Comparison of ENCODE assay signal across 3 worm cellular contexts in the genomic region with DNA sequence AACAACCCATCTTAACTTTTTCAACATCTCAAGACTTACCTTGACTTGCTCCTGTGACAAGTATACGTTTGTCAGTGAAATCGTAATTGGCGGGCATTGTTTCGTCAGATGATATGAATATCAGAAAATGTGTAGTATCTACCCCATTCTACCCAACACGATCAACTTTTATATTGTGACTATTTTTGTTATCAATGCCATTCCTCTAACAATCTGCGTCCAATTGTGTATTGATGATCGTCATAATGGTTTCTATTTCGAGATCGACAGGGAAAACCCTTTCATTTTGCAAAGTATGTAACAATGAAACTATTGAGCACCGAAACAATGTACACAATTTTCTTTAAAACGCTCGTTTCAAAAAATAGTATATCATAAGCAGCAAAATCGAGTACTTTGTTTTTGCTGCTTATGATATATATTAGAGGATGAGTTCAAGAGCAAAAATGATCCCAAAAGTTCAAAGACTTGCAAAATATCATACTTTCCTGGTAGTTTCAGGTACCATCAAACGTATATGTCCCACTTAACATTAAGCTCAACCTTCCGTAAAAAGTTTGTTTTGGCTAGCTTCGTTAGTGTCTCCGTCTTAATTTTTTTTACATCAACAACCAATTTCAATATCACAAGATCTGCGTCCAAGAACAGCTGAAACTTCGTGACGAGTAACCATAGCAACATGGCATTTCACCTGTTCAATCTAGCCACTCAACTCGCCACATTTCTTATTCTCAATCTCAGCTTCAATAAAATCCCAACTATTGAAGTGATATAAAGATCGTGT.
A peak's percentile ranks its signal among the peaks of the same experiment; 100 is the strongest.
TF ChIP-seq lines count a peak whose summit lies in the region.

A gene (minus strand): TSS at position 181 of the 784 bp plus-strand sequence.
A gene (plus strand): TSS at position 734 of the 784 bp plus-strand sequence.

TF ChIP-seq in whole organism, L1 larva, 84 proteins besides CTCF, POLR2A, EP300 and RAD21 (continued from another document):
- peak; percentile 43 for TF ChIP-seq nhr-20 (tag; optimal IDR thresholded peaks at IDR 0.05; lab: Kevin White, UChicago)
- peak; percentile 35 for TF ChIP-seq nhr-71 (tag; optimal IDR thresholded peaks at IDR 0.05; lab: Kevin White, UChicago)

TF ChIP-seq in whole organism, L3 larva, 47 proteins besides CTCF, POLR2A, EP300 and RAD21 (continued from another document):
- no peak for TF ChIP-seq unc-62 (GFP tag; optimal IDR thresholded peaks at IDR 0.05; lab: Kevin White, UChicago)
- TF ChIP-seq fkh-10 (GFP tag; optimal IDR thresholded peaks at IDR 0.05; lab: Kevin White, UChicago): no peak
- peak; percentile 12 for TF ChIP-seq pha-4 (tag; optimal IDR thresholded peaks at IDR 0.05; lab: Kevin White, UChicago)
- peak; percentile 54 for TF ChIP-seq jun-1 (tag; optimal IDR thresholded peaks at IDR 0.05; lab: Kevin White, UChicago)
- no peak for TF ChIP-seq ama-1 (optimal IDR thresholded peaks at IDR 0.05; lab: Kevin White, UChicago)
- no peak for TF ChIP-seq mdl-1 (tag; optimal IDR thresholded peaks at IDR 0.05; lab: Kevin White, UChicago)
- no peak for TF ChIP-seq ceh-9 (tag; optimal IDR thresholded peaks at IDR 0.05; lab: Kevin White, UChicago)
- no peak for TF ChIP-seq nhr-11 (tag; optimal IDR thresholded peaks at IDR 0.05; lab: Kevin White, UChicago)
- TF ChIP-seq nhr-76 (tag; optimal IDR thresholded peaks at IDR 0.05; lab: Kevin White, UChicago): no peak
- no peak for TF ChIP-seq eor-1 (tag; optimal IDR thresholded peaks at IDR 0.05; lab: Kevin White, UChicago)
- TF ChIP-seq nhr-25 (tag; optimal IDR thresholded peaks at IDR 0.05; lab: Kevin White, UChicago): no peak
- TF ChIP-seq sea-2 (GFP tag; optimal IDR thresholded peaks at IDR 0.05; lab: Kevin White, UChicago): no peak
- TF ChIP-seq nhr-43 (tag; optimal IDR thresholded peaks at IDR 0.05; lab: Kevin White, UChicago; ENCODE audit: poor library complexity, severe bottlenecking): no peak
- TF ChIP-seq nhr-237 (tag; optimal IDR thresholded peaks at IDR 0.05; lab: Kevin White, UChicago): no peak
- no peak for TF ChIP-seq zag-1 (tag; optimal IDR thresholded peaks at IDR 0.05; lab: Kevin White, UChicago)
- TF ChIP-seq elt-2 (tag; optimal IDR thresholded peaks at IDR 0.05; lab: Kevin White, UChicago): peak; percentile 79
- no peak for TF ChIP-seq lin-15B (tag; optimal IDR thresholded peaks at IDR 0.05; lab: Kevin White, UChicago)
- no peak for TF ChIP-seq lin-39 (tag; optimal IDR thresholded peaks at IDR 0.05; lab: Kevin White, UChicago)
- TF ChIP-seq aly-2 (tag; optimal IDR thresholded peaks at IDR 0.05; lab: Kevin White, UChicago): no peak
- TF ChIP-seq pqm-1 (tag; optimal IDR thresholded peaks at IDR 0.05; lab: Kevin White, UChicago): peak; percentile 86
- no peak for TF ChIP-seq R02D3.7 (tag; optimal IDR thresholded peaks at IDR 0.05; lab: Kevin White, UChicago)
- TF ChIP-seq ceh-28 (tag; optimal IDR thresholded peaks at IDR 0.05; lab: Kevin White, UChicago): no peak
- no peak for TF ChIP-seq fkh-2 (tag; optimal IDR thresholded peaks at IDR 0.05; lab: Kevin White, UChicago)
- TF ChIP-seq ZK546.5 (tag; optimal IDR thresholded peaks at IDR 0.05; lab: Kevin White, UChicago): no peak
- TF ChIP-seq hmg-11 (tag; optimal IDR thresholded peaks at IDR 0.05; lab: Kevin White, UChicago): no peak
- no peak for TF ChIP-seq egl-27 (tag; optimal IDR thresholded peaks at IDR 0.05; lab: Kevin White, UChicago)
- TF ChIP-seq skn-1 (tag; optimal IDR thresholded peaks at IDR 0.05; lab: Kevin White, UChicago): no peak
- no peak for TF ChIP-seq ztf-4 (tag; optimal IDR thresholded peaks at IDR 0.05; lab: Kevin White, UChicago)

TF ChIP-seq in whole organism, L4 larva, 104 proteins besides CTCF, POLR2A, EP300 and RAD21 (continued from another document):
- TF ChIP-seq mxl-3 (GFP tag; optimal IDR thresholded peaks at IDR 0.05; lab: Kevin White, UChicago) (peak; percentile 35), pqm-1 (tag; optimal IDR thresholded peaks at IDR 0.05; lab: Kevin White, UChicago) (peak; percentile 65), lsy-2 (tag; optimal IDR thresholded peaks at IDR 0.05; lab: Kevin White, UChicago) (no peak), snpc-4 (tag; optimal IDR thresholded peaks at IDR 0.05; lab: Kevin White, UChicago) (no peak), dmd-6 (GFP tag; IDR thresholded peaks at IDR 0.05; lab: Robert Waterston, UW) (peak; percentile 53), ZK546.5 (tag; optimal IDR thresholded peaks at IDR 0.05; lab: Kevin White, UChicago) (no peak), nhr-77 (tag; optimal IDR thresholded peaks at IDR 0.05; lab: Kevin White, UChicago) (peak; percentile 51), nhr-6 (tag; optimal IDR thresholded peaks at IDR 0.05; lab: Kevin White, UChicago) (peak; percentile 62), T20F7.1 (GFP tag; optimal IDR thresholded peaks at IDR 0.05; lab: Kevin White, UChicago) (peak; percentile 56), unc-62 (GFP tag; optimal IDR thresholded peaks at IDR 0.05 in 1 of 2; lab: Kevin White, UChicago) (peak in 1 of 2 experiments; percentile 95), unc-62 (tag; optimal IDR thresholded peaks at IDR 0.05; lab: Kevin White, UChicago) (no peak)
